Worm (Caenorhabditis elegans) whole organism, young adult: ENCODE data around the gene pptr-2.
A peak's percentile ranks its signal among the peaks of the same experiment; 100 is the strongest.

ENCODE experiments used
- B0261.1 ChIP-seq: sonication (generic microtip); optimal IDR thresholded peaks from 2 replicates; lab custom pipeline; 2016; ENCODE audit warnings: mild to moderate bottlenecking, missing genetic modification characterization, moderate library complexity, missing compliant biosample characterization
- D2030.7 ChIP-seq: fragments of 200-800 bp; sonication (Bioruptor generic); IDR thresholded peaks from 2 replicates; pipeline ENCODE4 v1.3.6; 2022; ENCODE audit warnings: missing genetic modification reagents, missing genetic modification characterization, missing compliant biosample characterization
- F22D6.2 ChIP-seq: sonication (generic microtip); optimal IDR thresholded peaks from 2 replicates; lab custom pipeline; 2016; ENCODE audit warnings: mild to moderate bottlenecking, missing genetic modification characterization, missing compliant biosample characterization
- F23B12.7 ChIP-seq: sonication (generic microtip); optimal IDR thresholded peaks from 2 replicates; lab custom pipeline; 2017; ENCODE audit warnings: missing genetic modification characterization, mild to moderate bottlenecking, missing compliant biosample characterization, antibody characterized with exemption, moderate library complexity; ENCODE audit not compliant: insufficient read depth
- F33H1.4 ChIP-seq: fragments of 200-800 bp; sonication (Bioruptor generic); IDR thresholded peaks from 2 replicates; pipeline ENCODE4 v1.3.6; 2022; ENCODE audit warnings: missing genetic modification reagents, missing genetic modification characterization, missing compliant biosample characterization
- F37B4.10 ChIP-seq: fragments of 200-800 bp; sonication (Bioruptor generic); IDR thresholded peaks from 2 replicates; pipeline ENCODE4 v1.3.6; 2022; ENCODE audit warnings: missing genetic modification characterization, missing compliant biosample characterization
- F39B2.1 ChIP-seq: fragments of 200-800 bp; sonication (Bioruptor generic); IDR thresholded peaks from 2 replicates; pipeline ENCODE4 v1.3.6; 2022; ENCODE audit warnings: missing genetic modification reagents, missing genetic modification characterization, missing compliant biosample characterization
- F49E8.2 ChIP-seq: sonication (generic microtip); optimal IDR thresholded peaks from 3 replicates; lab custom pipeline; 2017; ENCODE audit warnings: missing genetic modification characterization, mild to moderate bottlenecking, missing compliant biosample characterization, antibody characterized with exemption, moderate library complexity; ENCODE audit not compliant: insufficient read depth
- K12H6.12 ChIP-seq: fragments of 200-800 bp; sonication (Bioruptor generic); optimal IDR thresholded peaks from 2 replicates; lab custom pipeline; 2018; ENCODE audit warnings: mild to moderate bottlenecking, missing genetic modification characterization, missing compliant biosample characterization
- T07F8.4 ChIP-seq: sonication (generic microtip); optimal IDR thresholded peaks from 2 replicates; lab custom pipeline; 2016; ENCODE audit warnings: mild to moderate bottlenecking, missing genetic modification characterization, moderate library complexity, missing compliant biosample characterization
- Y53F4B.3 ChIP-seq: fragments of 200-800 bp; sonication (Bioruptor generic); IDR thresholded peaks from 2 replicates; pipeline ENCODE4 v1.3.6; 2022; ENCODE audit warnings: missing genetic modification reagents, missing genetic modification characterization, missing compliant biosample characterization
- akir-1 ChIP-seq: fragments of 200-800 bp; sonication (Bioruptor generic); optimal IDR thresholded peaks from 2 replicates; lab custom pipeline; 2018; ENCODE audit warnings: mild to moderate bottlenecking, missing genetic modification characterization, moderate library complexity, missing compliant biosample characterization
- ama-1 ChIP-seq, 3 experiments: fragments of 150-350 bp in 1 of 3; sonication (generic microtip) in 2 of 3; optimal IDR thresholded peaks; 2 replicates each; lab custom pipeline; 2014 to 2018; ENCODE audit warnings: missing biosample characterization in 2 of 3, missing genetic modification characterization in 2 of 3, missing genetic modification reagents in 2 of 3
- aptf-2 ChIP-seq: fragments of 200-800 bp; sonication (Bioruptor generic); conservative IDR thresholded peaks from 2 replicates; pipeline ENCODE4 v1.3.6; 2022; ENCODE audit warnings: missing genetic modification reagents, missing genetic modification characterization, missing compliant biosample characterization
- athp-1 ChIP-seq: sonication (generic microtip); optimal IDR thresholded peaks from 2 replicates; lab custom pipeline; 2017; ENCODE audit warnings: mild to moderate bottlenecking, missing genetic modification characterization, missing compliant biosample characterization
- attf-5 ChIP-seq: fragments of 200-800 bp; sonication (Bioruptor generic); optimal IDR thresholded peaks from 2 replicates; lab custom pipeline; 2018; ENCODE audit warnings: mild to moderate bottlenecking, missing genetic modification characterization, missing compliant biosample characterization
- bed-2 ChIP-seq: fragments of 200-800 bp; sonication (Bioruptor generic); IDR thresholded peaks from 2 replicates; pipeline ENCODE4 v1.3.6; 2022; ENCODE audit warnings: missing genetic modification reagents, missing genetic modification characterization, missing compliant biosample characterization
- ccch-3 ChIP-seq: fragments of 200-800 bp; sonication (Bioruptor generic); optimal IDR thresholded peaks from 2 replicates; lab custom pipeline; 2018; ENCODE audit warnings: mild to moderate bottlenecking, missing genetic modification characterization, missing compliant biosample characterization
- ceh-91 ChIP-seq: fragments of 200-800 bp; sonication (Bioruptor generic); IDR thresholded peaks from 2 replicates; pipeline ENCODE4 v1.3.6; 2022; ENCODE audit warnings: missing genetic modification reagents, missing genetic modification characterization, missing compliant biosample characterization
- chd-7 ChIP-seq: sonication (generic microtip); optimal IDR thresholded peaks from 2 replicates; lab custom pipeline; 2016; ENCODE audit warnings: mild to moderate bottlenecking, missing genetic modification characterization, moderate library complexity, missing compliant biosample characterization
- dox-1 ChIP-seq: fragments of 200-800 bp; sonication (Bioruptor generic); IDR thresholded peaks from 2 replicates; pipeline ENCODE4 v1.3.6; 2022; ENCODE audit warnings: missing genetic modification reagents, missing genetic modification characterization, missing compliant biosample characterization
- dpff-1 ChIP-seq: sonication (generic microtip); optimal IDR thresholded peaks from 2 replicates; lab custom pipeline; 2017; ENCODE audit warnings: mild to moderate bottlenecking, missing genetic modification characterization, missing compliant biosample characterization
- efl-1 ChIP-seq: fragments of 150-350 bp; optimal IDR thresholded peaks from 2 replicates; lab custom pipeline; 2014; ENCODE audit warnings: missing biosample characterization, missing genetic modification reagents, missing genetic modification characterization
- him-1 ChIP-seq: sonication (generic microtip); optimal IDR thresholded peaks from 2 replicates; lab custom pipeline; 2016; ENCODE audit warnings: missing genotype, missing genetic modification reagents, missing genetic modification characterization, missing compliant biosample characterization
- hmg-1.2 ChIP-seq: fragments of 200-800 bp; sonication (Bioruptor generic); IDR thresholded peaks from 2 replicates; pipeline ENCODE4 v1.3.6; 2022; ENCODE audit warnings: missing genetic modification reagents, missing genetic modification characterization, missing compliant biosample characterization
- hrde-1 ChIP-seq: sonication (generic microtip); optimal IDR thresholded peaks from 2 replicates; lab custom pipeline; 2016; ENCODE audit warnings: missing genetic modification characterization, mild to moderate bottlenecking, missing compliant biosample characterization, moderate library complexity, missing genotype, missing genetic modification reagents, borderline replicate concordance
- lin-35 ChIP-seq, 3 experiments: fragments of 150-350 bp in 2 of 3; sonication (generic microtip) in 1 of 3; optimal IDR thresholded peaks; 2 replicates each; lab custom pipeline; 2014 to 2018; ENCODE audit warnings: missing biosample characterization in 3 of 3, missing genetic modification characterization in 3 of 3, missing genetic modification reagents in 3 of 3
- lin-40 ChIP-seq: sonication (generic microtip); optimal IDR thresholded peaks from 2 replicates; lab custom pipeline; 2016; ENCODE audit warnings: missing genetic modification characterization, mild to moderate bottlenecking, missing compliant biosample characterization, missing genotype, missing genetic modification reagents
- lin-54 ChIP-seq: fragments of 200-800 bp; sonication (Bioruptor generic); optimal IDR thresholded peaks from 2 replicates; lab custom pipeline; 2018; ENCODE audit warnings: mild to moderate bottlenecking, missing genetic modification characterization, missing compliant biosample characterization
- mes-4 ChIP-seq: sonication (generic microtip); optimal IDR thresholded peaks from 2 replicates; lab custom pipeline; 2016; ENCODE audit warnings: missing genotype, missing genetic modification characterization, missing compliant biosample characterization
- nfya-1 ChIP-seq: sonication (generic microtip); optimal IDR thresholded peaks from 2 replicates; lab custom pipeline; 2017; ENCODE audit warnings: antibody characterized with exemption, missing compliant biosample characterization, missing genetic modification characterization, borderline replicate concordance; ENCODE audit not compliant: insufficient read depth
- nhr-179 ChIP-seq: sonication (generic microtip); optimal IDR thresholded peaks from 2 replicates; lab custom pipeline; 2016; ENCODE audit warnings: mild to moderate bottlenecking, missing genetic modification characterization, missing compliant biosample characterization
- nhr-80 ChIP-seq: sonication (generic microtip); optimal IDR thresholded peaks from 2 replicates; lab custom pipeline; 2016; ENCODE audit warnings: missing genetic modification characterization, missing compliant biosample characterization
- pbrm-1 ChIP-seq: fragments of 200-800 bp; sonication (Bioruptor generic); IDR thresholded peaks from 2 replicates; pipeline ENCODE4 v1.3.6; 2022; ENCODE audit warnings: missing genetic modification reagents, missing genetic modification characterization, missing compliant biosample characterization
- pha-4 ChIP-seq: fragments of 150-350 bp; sonication (generic microtip); optimal IDR thresholded peaks from 2 replicates; lab custom pipeline; 2014; ENCODE audit warnings: missing biosample characterization, missing genetic modification reagents, missing genetic modification characterization
- rcor-1 ChIP-seq: fragments of 200-800 bp; sonication (Bioruptor generic); IDR thresholded peaks from 2 replicates; pipeline ENCODE4 v1.3.6; 2022; ENCODE audit warnings: missing genetic modification reagents, missing genetic modification characterization, missing compliant biosample characterization
- rec-8 ChIP-seq, 2 experiments: sonication (generic microtip); optimal IDR thresholded peaks; 2 replicates each; lab custom pipeline; 2016; ENCODE audit warnings: mild to moderate bottlenecking in 2 of 2, missing genetic modification characterization in 2 of 2, missing genetic modification reagents in 2 of 2, missing genotype in 2 of 2, missing biosample characterization in 1 of 2, missing compliant biosample characterization in 1 of 2, moderate library complexity in 1 of 2
- snpc-1.3 ChIP-seq: sonication (generic microtip); optimal IDR thresholded peaks from 2 replicates; lab custom pipeline; 2017; ENCODE audit warnings: missing genetic modification characterization, mild to moderate bottlenecking, missing compliant biosample characterization, antibody characterized with exemption, moderate library complexity, missing genotype, missing genetic modification reagents; ENCODE audit not compliant: insufficient read depth
- snpc-3.4 ChIP-seq: sonication (generic microtip); optimal IDR thresholded peaks from 2 replicates; lab custom pipeline; 2017; ENCODE audit warnings: missing genetic modification characterization, mild to moderate bottlenecking, missing compliant biosample characterization, antibody characterized with exemption, moderate library complexity, missing genotype, missing genetic modification reagents
- tlf-1 ChIP-seq: fragments of 200-800 bp; sonication (Bioruptor generic); optimal IDR thresholded peaks from 2 replicates; lab custom pipeline; 2018; ENCODE audit warnings: mild to moderate bottlenecking, missing genetic modification characterization, missing compliant biosample characterization
- unc-62 ChIP-seq: fragments of 150-350 bp; optimal IDR thresholded peaks from 2 replicates; lab custom pipeline; 2014; ENCODE audit warnings: missing biosample characterization, missing genetic modification reagents, missing genetic modification characterization
- ztf-26 ChIP-seq: sonication (generic microtip); optimal IDR thresholded peaks from 2 replicates; lab custom pipeline; 2017; ENCODE audit warnings: missing genetic modification characterization, missing compliant biosample characterization
- ztf-3 ChIP-seq: fragments of 200-800 bp; sonication (Bioruptor generic); optimal IDR thresholded peaks from 2 replicates; lab custom pipeline; 2018; ENCODE audit warnings: mild to moderate bottlenecking, missing genetic modification characterization, missing compliant biosample characterization

The pptr-2 gene

DNA sequence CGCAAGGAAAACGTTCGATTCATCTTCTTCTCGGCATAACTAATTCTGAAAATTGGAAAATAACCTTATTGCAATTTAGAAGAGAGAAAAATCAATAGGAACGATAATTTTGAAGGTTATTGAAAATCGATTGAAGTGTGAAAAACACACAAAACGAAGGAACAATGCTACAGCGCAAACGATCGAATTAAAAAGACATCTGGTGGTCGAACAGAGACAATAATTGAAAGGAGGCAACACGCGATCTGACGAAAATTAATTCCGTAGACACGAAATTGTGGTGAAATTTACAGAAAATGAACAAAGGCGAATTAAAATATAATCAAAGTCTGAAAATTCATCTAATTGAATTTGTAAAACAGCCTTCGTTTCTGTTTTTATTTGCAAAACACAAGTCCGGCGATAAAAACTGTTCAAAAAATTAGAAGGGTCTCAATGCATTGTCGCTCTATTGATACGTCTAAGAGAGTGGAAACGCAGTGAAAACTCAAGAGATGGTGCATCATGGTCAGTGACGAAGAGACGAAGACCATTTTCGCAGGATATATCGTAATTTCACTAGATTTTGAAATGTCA lies 4.7 kb upstream of the pptr-2 start, which contains the start of gene pak-2 (continued):
- no peak for TF ChIP-seq dpff-1 (tag; lab: Kevin White, UChicago)
- TF ChIP-seq F23B12.7 (tag; lab: Kevin White, UChicago), result peak; percentile 86
- peak; percentile 12 for TF ChIP-seq efl-1
- peak; percentile 84 for TF ChIP-seq K12H6.12 (tag; lab: Kevin White, UChicago)
- peak; percentile 73 for TF ChIP-seq ccch-3 (GFP tag; lab: Kevin White, UChicago)
- 0 out of 2 replicates have a peak, but pooled peaks have one; percentile 23 for TF ChIP-seq D2030.7 (GFP tag; lab: Robert Waterston, UW)
- TF ChIP-seq snpc-3.4, result no peak
- peak in 1 of 3 experiments; percentile 42 for TF ChIP-seq lin-35 (GFP tag; optimal IDR thresholded peaks at IDR 0.05; lab: Kevin White, UChicago)
- TF ChIP-seq nhr-80 (tag; lab: Kevin White, UChicago), result peak; percentile 59
- no peak for TF ChIP-seq snpc-1.3 (tag; lab: Kevin White, UChicago)
- TF ChIP-seq lin-54 (GFP tag; lab: Kevin White, UChicago), result peak; percentile 48
- TF ChIP-seq akir-1 (GFP tag; lab: Kevin White, UChicago), result peak; percentile 64
- TF ChIP-seq pbrm-1 (GFP tag; lab: Robert Waterston, UW), result peak; percentile 54; the same call in 1 of the 2 replicates
- TF ChIP-seq pha-4 (tag; lab: Kevin White, UChicago), result no peak
- TF ChIP-seq B0261.1 (tag; lab: Kevin White, UChicago), result peak; percentile 1
- TF ChIP-seq lin-40, result peak; percentile 63
- no peak for TF ChIP-seq F37B4.10
- TF ChIP-seq F49E8.2, result peak; percentile 26
- 0 out of 2 replicates have a peak, but pooled peaks have one; percentile 69 for TF ChIP-seq bed-2 (GFP tag; lab: Robert Waterston, UW)
- 0 out of 2 replicates have a peak, but pooled peaks have one; percentile 32 for TF ChIP-seq rcor-1 (GFP tag; lab: Robert Waterston, UW)
- no peak for TF ChIP-seq F33H1.4 (GFP tag; lab: Robert Waterston, UW)
- no peak; the same call in 1 of the 2 replicates for TF ChIP-seq dox-1 (GFP tag; lab: Robert Waterston, UW)
- TF ChIP-seq F39B2.1 (GFP tag; lab: Robert Waterston, UW), result no peak

DNA sequence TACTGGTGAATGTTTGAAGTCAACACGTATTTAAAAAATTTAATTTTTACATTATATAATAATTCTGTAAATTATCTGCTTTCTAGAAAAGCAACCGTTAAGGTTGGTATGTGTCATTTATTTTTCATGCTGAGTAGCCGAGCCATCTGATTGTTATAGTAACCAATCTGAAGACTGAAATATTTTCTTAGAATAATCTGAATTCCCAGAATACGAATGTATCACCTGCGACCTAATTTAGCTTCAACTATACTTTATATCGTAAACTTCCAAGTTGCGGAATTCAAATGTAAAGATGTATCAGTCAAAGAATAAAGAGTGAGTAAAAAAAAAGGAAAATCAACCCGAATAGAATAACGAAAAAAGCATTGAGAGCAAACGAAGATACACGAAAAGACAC lies 1.5 kb downstream of the pptr-2 start:
- no peak for TF ChIP-seq mes-4 (tag; lab: Kevin White, UChicago)
- no peak for TF ChIP-seq D2030.7 (GFP tag; lab: Robert Waterston, UW)
- TF ChIP-seq F39B2.1 (GFP tag; lab: Robert Waterston, UW), result no peak
- TF ChIP-seq snpc-3.4, result no peak
- TF ChIP-seq T07F8.4 (tag; lab: Kevin White, UChicago), result no peak
- no peak for TF ChIP-seq hrde-1 (tag; lab: Kevin White, UChicago)
- TF ChIP-seq ztf-26 (tag; lab: Kevin White, UChicago), result no peak
- TF ChIP-seq ama-1 (optimal IDR thresholded peaks at IDR 0.05; lab: Kevin White, UChicago), result no peak
- TF ChIP-seq ama-1 (GFP tag; optimal IDR thresholded peaks at IDR 0.05; lab: Kevin White, UChicago), result no peak
- TF ChIP-seq ztf-3 (GFP tag; lab: Kevin White, UChicago), result no peak
- TF ChIP-seq F22D6.2 (tag; lab: Kevin White, UChicago), result no peak
- TF ChIP-seq ceh-91 (GFP tag; lab: Robert Waterston, UW), result no peak
- no peak for TF ChIP-seq nfya-1 (tag; lab: Kevin White, UChicago)
- TF ChIP-seq chd-7 (tag; lab: Kevin White, UChicago), result no peak
- TF ChIP-seq, all 124 proteins: peak for 0

DNA sequence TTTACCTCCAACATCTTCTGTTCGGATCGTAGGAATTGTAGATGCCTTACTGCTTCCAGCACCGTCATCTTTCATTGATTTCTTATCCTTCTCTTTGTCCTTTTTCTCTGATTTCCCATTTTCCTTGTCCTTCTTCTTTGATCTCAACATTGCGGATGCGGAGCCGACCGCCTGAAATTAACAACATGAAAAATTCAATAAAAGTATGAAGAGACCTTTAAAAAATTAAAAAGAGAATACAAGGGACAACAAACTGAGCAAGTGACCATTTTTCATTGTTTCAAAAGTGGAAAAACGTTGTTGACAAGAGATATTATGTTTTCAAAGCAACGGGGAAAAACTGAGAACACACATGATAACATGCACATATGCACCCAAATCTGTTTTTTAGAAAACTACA lies 4.1 kb downstream of the pptr-2 start:
- TF ChIP-seq hmg-1.2 (no peak), aptf-2 (no peak), ama-1 (optimal IDR thresholded peaks at IDR 0.05; lab: Kevin White, UChicago) (no peak), ama-1 (GFP tag; optimal IDR thresholded peaks at IDR 0.05; lab: Kevin White, UChicago) (no peak), tlf-1 (GFP tag; lab: Kevin White, UChicago) (no peak), lin-40 (no peak), pbrm-1 (GFP tag; lab: Robert Waterston, UW) (no peak), Y53F4B.3 (GFP tag; lab: Robert Waterston, UW) (no peak), athp-1 (no peak), ceh-91 (GFP tag; lab: Robert Waterston, UW) (no peak), attf-5 (GFP tag; lab: Kevin White, UChicago) (no peak), nhr-80 (tag; lab: Kevin White, UChicago) (no peak), unc-62 (GFP tag; lab: Kevin White, UChicago) (no peak), nhr-179 (no peak), rcor-1 (GFP tag; lab: Robert Waterston, UW) (no peak), him-1 (tag; lab: Kevin White, UChicago) (no peak), rec-8 (tag; optimal IDR thresholded peaks at IDR 0.05; lab: Kevin White, UChicago) (no peak)
